Worm (Caenorhabditis elegans) whole organism, L2 larva: Measurements from ENCODE around the gene F28C1.3.

Experiments
- C34F6.9 ChIP-seq: fragments of 150-350 bp; optimal IDR thresholded peaks from 2 replicates; lab custom pipeline; 2014; ENCODE audit warnings: missing biosample characterization, missing genetic modification characterization
- F13H6.1 ChIP-seq: sonication (generic microtip); optimal IDR thresholded peaks from 2 replicates; lab custom pipeline; 2016; ENCODE audit warnings: missing genetic modification characterization, missing compliant biosample characterization
- R02D3.7 ChIP-seq: fragments of 150-350 bp; optimal IDR thresholded peaks from 2 replicates; lab custom pipeline; 2014; ENCODE audit warnings: missing biosample characterization, missing genetic modification characterization
- alr-1 ChIP-seq: fragments of 150-350 bp; optimal IDR thresholded peaks from 2 replicates; lab custom pipeline; 2014; ENCODE audit warnings: missing biosample characterization, missing genetic modification characterization
- aly-2 ChIP-seq: fragments of 150-350 bp; optimal IDR thresholded peaks from 2 replicates; lab custom pipeline; 2014; ENCODE audit warnings: missing biosample characterization, missing genetic modification characterization
- ama-1 ChIP-seq: fragments of 150-350 bp; optimal IDR thresholded peaks from 2 replicates; lab custom pipeline; 2018; ENCODE audit warnings: inconsistent platforms
- blmp-1 ChIP-seq: sonication (generic microtip); optimal IDR thresholded peaks from 2 replicates; lab custom pipeline; 2017; ENCODE audit warnings: missing genetic modification characterization, mild to moderate bottlenecking, missing compliant biosample characterization, antibody characterized with exemption, moderate library complexity; ENCODE audit not compliant: insufficient read depth
- ceh-16 ChIP-seq: fragments of 150-350 bp; optimal IDR thresholded peaks from 2 replicates; lab custom pipeline; 2014; ENCODE audit warnings: missing biosample characterization, missing genetic modification characterization
- ceh-82 ChIP-seq: fragments of 150-350 bp; optimal IDR thresholded peaks from 2 replicates; lab custom pipeline; 2014; ENCODE audit warnings: missing biosample characterization, missing genetic modification characterization
- crh-2 ChIP-seq: sonication (generic microtip); optimal IDR thresholded peaks from 2 replicates; lab custom pipeline; 2017; ENCODE audit warnings: missing biosample characterization, missing genetic modification characterization
- dmd-4 ChIP-seq: sonication (generic microtip); optimal IDR thresholded peaks from 2 replicates; lab custom pipeline; 2017; ENCODE audit warnings: missing biosample characterization, missing genetic modification characterization
- egl-27 ChIP-seq: sonication (generic microtip); optimal IDR thresholded peaks from 3 replicates; lab custom pipeline; 2017; ENCODE audit warnings: missing biosample characterization, missing genetic modification reagents, missing genetic modification characterization
- fos-1 ChIP-seq: fragments of 150-350 bp; optimal IDR thresholded peaks from 2 replicates; lab custom pipeline; 2014; ENCODE audit warnings: missing biosample characterization, missing genetic modification characterization
- lin-11 ChIP-seq: fragments of 150-350 bp; sonication (generic microtip); optimal IDR thresholded peaks from 2 replicates; lab custom pipeline; 2014; ENCODE audit warnings: missing biosample characterization, missing genetic modification characterization, inconsistent platforms, mixed read lengths
- lin-39 ChIP-seq: fragments of 150-350 bp; optimal IDR thresholded peaks from 2 replicates; lab custom pipeline; 2014; ENCODE audit warnings: missing biosample characterization, missing genetic modification reagents, missing genetic modification characterization
- lsy-2 ChIP-seq, 2 experiments: fragments of 150-350 bp in 1 of 2; sonication (generic microtip) in 1 of 2; optimal IDR thresholded peaks; 2 replicates each; lab custom pipeline; 2014 to 2017; ENCODE audit warnings: missing biosample characterization in 2 of 2, missing genetic modification characterization in 2 of 2
- mab-5 ChIP-seq: fragments of 150-350 bp; optimal IDR thresholded peaks from 2 replicates; lab custom pipeline; 2014; ENCODE audit warnings: missing biosample characterization, missing genetic modification characterization
- mbf-1 ChIP-seq: sonication (generic microtip); optimal IDR thresholded peaks from 2 replicates; lab custom pipeline; 2017; ENCODE audit warnings: missing biosample characterization, missing genetic modification characterization
- mdl-1 ChIP-seq, 2 experiments: fragments of 150-350 bp in 1 of 2; sonication (generic microtip) in 1 of 2; optimal IDR thresholded peaks; 2 replicates each; lab custom pipeline; 2017; ENCODE audit warnings: missing biosample characterization in 2 of 2, missing genetic modification characterization in 2 of 2
- nhr-10 ChIP-seq: sonication (generic microtip); optimal IDR thresholded peaks from 2 replicates; lab custom pipeline; 2017; ENCODE audit warnings: missing biosample characterization, missing genetic modification characterization
- nhr-129 ChIP-seq: fragments of 150-350 bp; optimal IDR thresholded peaks from 2 replicates; lab custom pipeline; 2014; ENCODE audit warnings: missing biosample characterization, missing genetic modification characterization
- nhr-21 ChIP-seq: fragments of 150-350 bp; optimal IDR thresholded peaks from 2 replicates; lab custom pipeline; 2014; ENCODE audit warnings: missing biosample characterization, missing genetic modification characterization
- nhr-23 ChIP-seq: fragments of 150-350 bp; optimal IDR thresholded peaks from 2 replicates; lab custom pipeline; 2014; ENCODE audit warnings: missing biosample characterization, missing genetic modification reagents, missing genetic modification characterization
- nhr-237 ChIP-seq: fragments of 150-350 bp; optimal IDR thresholded peaks from 2 replicates; lab custom pipeline; 2014; ENCODE audit warnings: missing biosample characterization, missing genetic modification characterization
- nhr-25 ChIP-seq: fragments of 150-350 bp; sonication (generic microtip); optimal IDR thresholded peaks from 3 replicates; lab custom pipeline; 2014; ENCODE audit warnings: missing biosample characterization, missing genetic modification characterization
- nhr-6 ChIP-seq: fragments of 150-350 bp; optimal IDR thresholded peaks from 2 replicates; lab custom pipeline; 2014; ENCODE audit warnings: missing biosample characterization, missing genetic modification characterization
- nhr-77 ChIP-seq: fragments of 150-350 bp; optimal IDR thresholded peaks from 2 replicates; lab custom pipeline; 2014; ENCODE audit warnings: missing biosample characterization, missing genetic modification characterization
- peb-1 ChIP-seq: fragments of 150-350 bp; optimal IDR thresholded peaks from 2 replicates; lab custom pipeline; 2014; ENCODE audit warnings: missing biosample characterization, missing genetic modification characterization
- sem-4 ChIP-seq: fragments of 150-350 bp; optimal IDR thresholded peaks from 2 replicates; lab custom pipeline; 2014; ENCODE audit warnings: missing biosample characterization, missing genetic modification reagents, missing genetic modification characterization
- skn-1 ChIP-seq: sonication (generic microtip); optimal IDR thresholded peaks from 2 replicates; lab custom pipeline; 2017; ENCODE audit warnings: missing biosample characterization, missing genetic modification characterization
- sma-3 ChIP-seq: sonication (generic microtip); optimal IDR thresholded peaks from 2 replicates; lab custom pipeline; 2016; ENCODE audit warnings: missing genetic modification reagents, missing genetic modification characterization, missing compliant biosample characterization
- sma-9 ChIP-seq, 2 experiments: fragments of 150-350 bp in 1 of 2; sonication (generic microtip) in 1 of 2; optimal IDR thresholded peaks; 2 replicates each; lab custom pipeline; 2014 to 2016; ENCODE audit warnings: missing genetic modification characterization in 2 of 2, mild to moderate bottlenecking in 1 of 2, missing biosample characterization in 1 of 2, missing compliant biosample characterization in 1 of 2, missing genetic modification reagents in 1 of 2, moderate library complexity in 1 of 2
- snpc-4 ChIP-seq: fragments of 150-350 bp; optimal IDR thresholded peaks from 2 replicates; lab custom pipeline; 2014; ENCODE audit warnings: missing biosample characterization, missing genetic modification characterization
- unc-39 ChIP-seq: fragments of 150-350 bp; optimal IDR thresholded peaks from 2 replicates; lab custom pipeline; 2014; ENCODE audit warnings: missing biosample characterization, missing genetic modification characterization
- unc-62 ChIP-seq: fragments of 150-350 bp; optimal IDR thresholded peaks from 2 replicates; lab custom pipeline; 2014; ENCODE audit warnings: missing biosample characterization, missing genetic modification reagents, missing genetic modification characterization
- zag-1 ChIP-seq: fragments of 150-350 bp; optimal IDR thresholded peaks from 2 replicates; lab custom pipeline; 2014; ENCODE audit warnings: missing biosample characterization, missing genetic modification characterization
- ztf-1 ChIP-seq: fragments of 200-800 bp; sonication (Bioruptor generic); conservative IDR thresholded peaks from 2 replicates; pipeline ENCODE4 v1.3.6; 2022; ENCODE audit warnings: missing genetic modification characterization, missing compliant biosample characterization
- ztf-11 ChIP-seq: sonication (generic microtip); optimal IDR thresholded peaks from 2 replicates; lab custom pipeline; 2017; ENCODE audit warnings: missing biosample characterization, missing genetic modification characterization
- ztf-4 ChIP-seq: fragments of 150-350 bp; optimal IDR thresholded peaks from 2 replicates; lab custom pipeline; 2014; ENCODE audit warnings: missing biosample characterization, missing genetic modification characterization

Gene F28C1.3

DNA sequence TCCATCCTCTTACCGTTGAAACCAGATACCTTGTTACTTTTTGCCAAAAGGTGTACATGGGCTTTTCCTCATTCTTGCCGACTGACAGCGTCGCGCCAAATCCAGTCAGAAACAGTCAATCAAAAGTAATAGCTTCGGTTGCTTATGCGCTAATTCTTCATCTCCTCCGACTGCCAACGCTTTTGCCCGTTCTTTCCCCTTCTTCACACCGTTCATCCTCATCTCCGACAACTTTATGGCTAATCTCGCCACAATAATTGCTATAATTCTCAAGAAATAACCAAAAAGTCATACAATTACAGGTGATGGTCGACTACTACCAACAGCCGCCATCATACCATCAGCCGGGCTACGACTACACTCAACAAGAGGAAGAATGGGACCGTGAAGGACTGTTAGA lies 9.6 kb downstream of the F28C1.3 start, which contains the start of gene atn-1:
Gene atn-1 (plus strand): TSS at position 301 of the 400 bp plus-strand sequence.
- TF ChIP-seq aly-2 (tag; lab: Kevin White, UChicago): no peak
- no peak for TF ChIP-seq nhr-23 (tag; lab: Kevin White, UChicago)
- no peak for TF ChIP-seq nhr-10
- TF ChIP-seq ztf-4: no peak
- TF ChIP-seq dmd-4: no peak
- no peak for TF ChIP-seq mab-5 (tag; lab: Kevin White, UChicago)
- no peak for TF ChIP-seq crh-2
- no peak for TF ChIP-seq sem-4 (tag; lab: Kevin White, UChicago)
- no peak for TF ChIP-seq mbf-1 (tag; lab: Kevin White, UChicago)

DNA sequence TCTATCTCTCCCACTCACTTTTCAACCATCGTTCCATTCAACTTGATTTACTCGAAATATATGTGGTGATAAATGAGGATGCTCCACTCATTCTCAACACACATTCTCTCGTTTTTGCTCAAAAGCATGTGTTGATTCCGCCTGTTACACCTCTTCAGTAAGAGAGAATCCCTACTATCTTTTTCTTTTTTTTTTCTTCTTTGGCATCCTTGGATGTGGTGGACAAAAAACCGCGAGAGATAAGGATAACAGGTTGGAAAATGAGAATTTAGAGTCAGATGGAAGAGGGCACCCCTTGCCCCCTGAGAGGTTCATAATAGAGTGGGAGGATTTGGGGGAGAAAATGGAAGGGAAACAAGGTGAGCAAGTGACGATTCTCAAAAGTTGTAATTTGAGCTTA lies 10.5 kb downstream of the F28C1.3 start:
- TF ChIP-seq lsy-2 (tag; optimal IDR thresholded peaks at IDR 0.05; lab: Kevin White, UChicago) (peak in 1 of 2 experiments; percentile 28), sma-9 (GFP tag; optimal IDR thresholded peaks at IDR 0.05; lab: Kevin White, UChicago) (peak; percentile 17), sma-9 (tag; optimal IDR thresholded peaks at IDR 0.05; lab: Kevin White, UChicago) (no peak), nhr-129 (peak; percentile 47), C34F6.9 (tag; lab: Kevin White, UChicago) (peak; percentile 61), nhr-10 (no peak), unc-62 (GFP tag; lab: Kevin White, UChicago) (no peak), F13H6.1 (tag; lab: Kevin White, UChicago) (peak; percentile 59), R02D3.7 (tag; lab: Kevin White, UChicago) (no peak)
- TF ChIP-seq, all 48 proteins: peak for 5

DNA sequence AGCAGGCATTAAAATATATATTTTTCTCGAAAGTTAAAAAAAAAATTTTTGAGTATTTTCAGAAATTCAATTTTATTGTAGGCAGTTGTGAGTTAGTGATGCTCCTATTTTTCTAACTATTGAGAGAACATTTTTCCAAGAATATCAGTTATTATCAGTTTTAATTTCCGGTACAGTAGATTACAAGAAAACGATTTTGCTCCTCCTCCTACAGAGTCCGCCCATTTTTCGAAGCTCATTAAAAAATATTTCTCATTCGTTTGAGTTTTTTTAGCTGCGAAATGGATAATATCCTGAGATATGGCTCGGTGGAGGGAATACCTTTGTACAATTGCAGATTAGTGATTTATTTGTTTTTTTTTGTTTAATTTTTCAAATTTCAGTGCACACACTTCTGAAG lies 16.1 kb downstream of the F28C1.3 start, which contains the start of gene srt-39:
Gene srt-39 (plus strand): TSS at position 301 of the 400 bp plus-strand sequence.
- TF ChIP-seq egl-27 (tag; lab: Kevin White, UChicago) (no peak), nhr-237 (tag; lab: Kevin White, UChicago) (no peak), ztf-1 (no peak), nhr-25 (tag; lab: Kevin White, UChicago) (no peak), sma-3 (GFP tag; lab: Kevin White, UChicago) (no peak), alr-1 (no peak), lin-11 (tag; lab: Kevin White, UChicago) (no peak), unc-62 (GFP tag; lab: Kevin White, UChicago) (no peak), F13H6.1 (tag; lab: Kevin White, UChicago) (no peak), C34F6.9 (tag; lab: Kevin White, UChicago) (no peak), aly-2 (tag; lab: Kevin White, UChicago) (no peak), blmp-1 (tag; lab: Kevin White, UChicago) (no peak), nhr-129 (no peak), lsy-2 (tag; optimal IDR thresholded peaks at IDR 0.05; lab: Kevin White, UChicago) (no peak), lin-39 (tag; lab: Kevin White, UChicago) (no peak), peb-1 (tag; lab: Kevin White, UChicago) (no peak), nhr-10 (no peak), ceh-82 (no peak)

- TF ChIP-seq ceh-16 (no peak), F13H6.1 (tag; lab: Kevin White, UChicago) (peak; percentile 20)
Measured at ce11 chrV:12486934-12487333, 18.5 kb downstream of the F28C1.3 start, which contains the start of gene inx-11. TSS of gene inx-11 (plus strand) at chrV:12487234.

DNA sequence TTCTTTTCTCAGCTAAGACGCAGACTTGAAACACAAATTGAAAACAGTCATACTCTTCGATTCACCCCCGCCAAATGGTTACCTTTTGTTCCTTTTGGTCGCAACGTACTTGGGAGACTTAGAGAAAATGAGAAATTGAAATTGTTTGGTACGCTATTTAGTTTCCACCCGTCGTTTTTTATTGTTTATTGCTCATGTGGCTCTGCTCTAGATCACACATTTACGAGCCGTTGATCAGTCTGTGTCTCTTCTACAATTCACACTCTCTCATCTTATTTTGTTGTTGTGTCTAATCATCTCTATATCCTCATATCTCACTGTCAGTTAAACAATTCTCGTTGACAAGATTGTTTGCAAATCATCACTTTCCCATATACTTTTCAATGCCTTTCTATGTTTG lies 19.5 kb downstream of the F28C1.3 start:
- TF ChIP-seq sma-9 (GFP tag; optimal IDR thresholded peaks at IDR 0.05; lab: Kevin White, UChicago): peak; percentile 19
- no peak for TF ChIP-seq sma-9 (tag; optimal IDR thresholded peaks at IDR 0.05; lab: Kevin White, UChicago)
- peak; percentile 44 for TF ChIP-seq nhr-129
- no peak for TF ChIP-seq F13H6.1 (tag; lab: Kevin White, UChicago)

DNA sequence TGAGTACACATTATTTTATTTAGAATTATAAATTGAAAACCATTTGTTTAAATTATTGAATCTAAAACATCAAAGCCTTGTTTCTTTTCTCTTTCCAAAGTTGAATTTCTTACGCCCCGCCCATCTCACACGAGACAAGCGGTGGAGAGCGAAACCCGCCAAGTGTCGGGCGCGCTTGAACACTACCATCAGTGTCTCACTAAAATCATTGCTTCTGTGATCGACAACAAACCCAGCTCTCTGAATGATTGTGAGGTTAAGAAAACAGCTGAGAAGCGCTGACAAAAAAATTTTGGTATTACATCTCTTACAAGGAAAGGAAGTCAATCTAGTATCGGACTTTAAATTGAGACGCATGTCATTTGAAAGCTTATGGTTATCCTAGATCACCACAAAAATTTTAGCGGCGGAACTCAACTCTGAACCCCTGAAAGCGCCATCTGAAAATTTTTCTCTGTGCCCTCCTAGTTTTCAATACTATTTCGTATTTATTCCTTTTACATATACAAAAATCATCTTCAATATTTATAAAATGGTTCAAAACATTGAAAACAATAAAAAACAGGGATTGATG lies 22.7 kb downstream of the F28C1.3 start:
- peak; percentile 70 for TF ChIP-seq nhr-21 (tag; lab: Kevin White, UChicago)
- no peak for TF ChIP-seq ceh-82
- no peak for TF ChIP-seq nhr-23 (tag; lab: Kevin White, UChicago)
- no peak for TF ChIP-seq mbf-1 (tag; lab: Kevin White, UChicago)
- TF ChIP-seq aly-2 (tag; lab: Kevin White, UChicago): no peak
- TF ChIP-seq snpc-4: peak; percentile 99
- no peak for TF ChIP-seq ztf-11 (tag; lab: Kevin White, UChicago)
- peak; percentile 17 for TF ChIP-seq unc-62 (GFP tag; lab: Kevin White, UChicago)
- TF ChIP-seq nhr-77 (tag; lab: Kevin White, UChicago): no peak
- no peak for TF ChIP-seq skn-1 (tag; lab: Kevin White, UChicago)
- TF ChIP-seq zag-1: no peak
- TF ChIP-seq C34F6.9 (tag; lab: Kevin White, UChicago): no peak
- no peak for TF ChIP-seq unc-39 (tag; lab: Kevin White, UChicago)
- TF ChIP-seq ztf-1: no peak
- no peak for TF ChIP-seq lin-11 (tag; lab: Kevin White, UChicago)
- peak; percentile 86 for TF ChIP-seq ama-1 (lab: Kevin White, UChicago)
- TF ChIP-seq crh-2: peak; percentile 60
- TF ChIP-seq alr-1: no peak
- no peak for TF ChIP-seq nhr-6 (tag; lab: Kevin White, UChicago)
- no peak for TF ChIP-seq blmp-1 (tag; lab: Kevin White, UChicago)
- TF ChIP-seq nhr-10: peak; percentile 27
- peak; percentile 57 for TF ChIP-seq fos-1 (tag; lab: Kevin White, UChicago)
- peak; percentile 70 for TF ChIP-seq nhr-25 (tag; lab: Kevin White, UChicago)
- TF ChIP-seq ztf-4: peak; percentile 73
- peak; percentile 50 to 83 for TF ChIP-seq mdl-1 (tag; optimal IDR thresholded peaks at IDR 0.05; lab: Kevin White, UChicago)
